Fruit fly (Drosophila melanogaster): ENCODE measurements around the gene Coq4.

Coq4 gene

dm6 chr3L:17475979-17476393, 42.6 kb upstream of the Coq4 start, which contains the start of gene CG34250:
Gene CG34250 (plus strand): TSS chr3L:17476222.
- TF ChIP-seq E2f2 (GFP tag; IDR thresholded peaks at IDR 0.05): no peak
- TF ChIP-seq Ptx1 (GFP tag; IDR thresholded peaks at IDR 0.05): no peak
- TF ChIP-seq sc (optimal IDR thresholded peaks at IDR 0.05): no peak
- no peak for TF ChIP-seq sc (GFP tag; optimal IDR thresholded peaks at IDR 0.05)
- 0 out of 2 replicates have a peak, but pooled peaks have one; percentile 18 for TF ChIP-seq CG14014 (GFP tag; IDR thresholded peaks at IDR 0.05)
- no peak for TF ChIP-seq fru (optimal IDR thresholded peaks at IDR 0.05)
- no peak for TF ChIP-seq CG12236 (GFP tag; optimal IDR thresholded peaks at IDR 0.05)
- TF ChIP-seq rib (GFP tag; IDR thresholded peaks at IDR 0.05): peak; percentile 45; the same call in 1 of the 2 replicates
- peak; percentile 37 for TF ChIP-seq Chrac-16 (GFP tag; optimal IDR thresholded peaks at IDR 0.05)
- no peak for TF ChIP-seq Antp (GFP tag; optimal IDR thresholded peaks at IDR 0.05)
- no peak for TF ChIP-seq CG5953 (GFP tag; IDR thresholded peaks at IDR 0.05)
- TF ChIP-seq CG3281 (GFP tag; optimal IDR thresholded peaks at IDR 0.05): peak; percentile 21
- peak; percentile 26 for TF ChIP-seq CG15269 (tag; optimal IDR thresholded peaks at IDR 0.05)
- TF ChIP-seq CG7372 (GFP tag; IDR thresholded peaks at IDR 0.05): no peak
- TF ChIP-seq pan (optimal IDR thresholded peaks at IDR 0.05): no peak
- no peak for TF ChIP-seq pan (GFP tag; optimal IDR thresholded peaks at IDR 0.05 in 1 of 2, IDR thresholded peaks at IDR 0.05 in 1 of 2)
- TF ChIP-seq CG11560 (tag; IDR thresholded peaks at IDR 0.05): peak; percentile 55; the same call in 1 of the 3 replicates
- TF ChIP-seq CG10274 (GFP tag; optimal IDR thresholded peaks at IDR 0.05): peak; percentile 0
- peak; percentile 70 for TF ChIP-seq vnd (GFP tag; IDR thresholded peaks at IDR 0.05; ENCODE audit: partially characterized antibody)
- TF ChIP-seq CG6854 (GFP tag; optimal IDR thresholded peaks at IDR 0.05): no peak
- TF ChIP-seq CG1024 (GFP tag; IDR thresholded peaks at IDR 0.05): no peak
- peak; percentile 77 for TF ChIP-seq CG12391 (tag; optimal IDR thresholded peaks at IDR 0.05)
- peak; percentile 75 for TF ChIP-seq Nf-YC (tag; optimal IDR thresholded peaks at IDR 0.05)
- peak; percentile 39 for TF ChIP-seq zen (tag; optimal IDR thresholded peaks at IDR 0.05)
- peak; percentile 44; the same call in 2 of the 3 replicates for TF ChIP-seq zen2 (GFP tag; IDR thresholded peaks at IDR 0.05; ENCODE audit: partially characterized antibody)
- no peak for TF ChIP-seq CG8944 (GFP tag; optimal IDR thresholded peaks at IDR 0.05)
- no peak for TF ChIP-seq eve (GFP tag; optimal IDR thresholded peaks at IDR 0.05)
- peak; percentile 37 for TF ChIP-seq twi (tag; optimal IDR thresholded peaks at IDR 0.05)
- no peak for TF ChIP-seq chm (GFP tag; IDR thresholded peaks at IDR 0.05)
- no peak for TF ChIP-seq CG4282 (GFP tag; optimal IDR thresholded peaks at IDR 0.05)
- TF ChIP-seq gcm2 (GFP tag; optimal IDR thresholded peaks at IDR 0.05): peak; percentile 37
- TF ChIP-seq CG2889 (GFP tag; IDR thresholded peaks at IDR 0.05): no peak
- TF ChIP-seq disco-r (GFP tag; optimal IDR thresholded peaks at IDR 0.05): no peak
- no peak for TF ChIP-seq mld (GFP tag; IDR thresholded peaks at IDR 0.05; ENCODE audit: partially characterized antibody)
- TF ChIP-seq Nf-YB (GFP tag; optimal IDR thresholded peaks at IDR 0.05): peak; percentile 16
- TF ChIP-seq croc (GFP tag; conservative IDR thresholded peaks at IDR 0.05): no peak
- no peak for TF ChIP-seq CG4730 (GFP tag; IDR thresholded peaks at IDR 0.05)
- peak; percentile 46 for TF ChIP-seq CG18619 (GFP tag; optimal IDR thresholded peaks at IDR 0.05)
- no peak for TF ChIP-seq pb (GFP tag; optimal IDR thresholded peaks at IDR 0.05)
- no peak for TF ChIP-seq C15 (GFP tag; IDR thresholded peaks at IDR 0.05)
- no peak for TF ChIP-seq Ets65A (GFP tag)
- TF ChIP-seq Sin3A (optimal IDR thresholded peaks at IDR 0.05): peak; percentile 75
- TF ChIP-seq CG16815 (GFP tag; optimal IDR thresholded peaks at IDR 0.05): no peak
- no peak for TF ChIP-seq Hr78 (GFP tag; optimal IDR thresholded peaks at IDR 0.05)
- no peak for TF ChIP-seq psq (GFP tag; optimal IDR thresholded peaks at IDR 0.05)
- TF ChIP-seq grn (GFP tag; optimal IDR thresholded peaks at IDR 0.05): no peak
- TF ChIP-seq Awh (GFP tag; IDR thresholded peaks at IDR 0.05): no peak
- TF ChIP-seq CG43689 (GFP tag; IDR thresholded peaks at IDR 0.05): no peak
- no peak for TF ChIP-seq Fer2 (tag; optimal IDR thresholded peaks at IDR 0.05)
- peak; percentile 66; the same call in 1 of the 2 replicates for TF ChIP-seq hbn (GFP tag; IDR thresholded peaks at IDR 0.05; ENCODE audit: partially characterized antibody)
- TF ChIP-seq CG8089 (GFP tag; optimal IDR thresholded peaks at IDR 0.05): no peak
- no peak for TF ChIP-seq CG9609 (GFP tag; optimal IDR thresholded peaks at IDR 0.05)
- TF ChIP-seq Six4 (GFP tag; optimal IDR thresholded peaks at IDR 0.05): peak; percentile 7
